Fruit fly (Drosophila melanogaster): Measurements from ENCODE around the gene CG9154.

DNA sequence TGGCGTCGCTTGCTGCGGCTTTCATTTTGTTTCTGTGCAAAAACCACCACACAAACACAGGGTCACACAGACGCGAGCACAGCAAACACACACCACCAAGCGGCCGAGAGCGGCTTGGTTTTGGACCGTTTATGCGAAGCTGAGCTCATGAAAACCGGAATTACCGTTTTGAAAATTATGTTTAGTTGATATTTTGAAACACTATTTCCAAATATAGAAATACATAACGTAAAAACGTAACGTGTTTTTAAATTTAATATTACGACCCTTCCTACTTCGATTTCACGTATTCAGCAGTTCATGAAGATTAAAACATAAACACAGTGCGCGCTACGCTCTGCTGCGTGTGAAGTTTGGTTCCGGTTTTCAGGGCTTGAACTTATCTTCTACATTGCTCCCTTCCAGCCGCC lies 19.3 kb downstream of the CG9154 start:
- TF ChIP-seq CG8478 (optimal IDR thresholded peaks at IDR 0.05), result no peak
- no peak for TF ChIP-seq CTCF (optimal IDR thresholded peaks at IDR 0.05)

Data from S2 (cell line).